Worm (Caenorhabditis elegans) whole organism, L2 larva: ENCODE measurements around the gene clec-252.

ENCODE experiments used
- ama-1 ChIP-seq: fragments of 150-350 bp; optimal IDR thresholded peaks from 2 replicates; lab custom pipeline; 2018; ENCODE audit warnings: inconsistent platforms
- ztf-11 ChIP-seq: sonication (generic microtip); optimal IDR thresholded peaks from 2 replicates; lab custom pipeline; 2017; ENCODE audit warnings: missing biosample characterization, missing genetic modification characterization

- TF ChIP-seq ama-1 (lab: Kevin White, UChicago) (no peak), ztf-11 (tag; lab: Kevin White, UChicago) (no peak)
Observed at ce11 chrV:18782747-18783146, 34.1 kb upstream of the clec-252 start.
